Worm (Caenorhabditis elegans) whole organism, L1 larva: ENCODE data around the gene F08F1.4.

ENCODE experiments used
- C16A3.4 ChIP-seq: fragments of 150-350 bp; optimal IDR thresholded peaks from 2 replicates; lab custom pipeline; 2014; ENCODE audit warnings: missing biosample characterization, missing genetic modification characterization
- F16B12.6 ChIP-seq: fragments of 150-350 bp; optimal IDR thresholded peaks from 2 replicates; lab custom pipeline; 2014; ENCODE audit warnings: missing biosample characterization, missing genetic modification characterization
- Y116A8C.19 ChIP-seq: sonication (generic microtip); optimal IDR thresholded peaks from 2 replicates; lab custom pipeline; 2016; ENCODE audit warnings: missing compliant biosample characterization, missing genetic modification characterization, borderline replicate concordance
- ama-1 ChIP-seq: fragments of 150-350 bp; optimal IDR thresholded peaks from 2 replicates; lab custom pipeline; 2014
- blmp-1 ChIP-seq: fragments of 150-350 bp; optimal IDR thresholded peaks from 2 replicates; lab custom pipeline; 2014; ENCODE audit warnings: missing biosample characterization, missing genetic modification characterization
- ceh-63 ChIP-seq: fragments of 200-800 bp; sonication (Bioruptor generic); optimal IDR thresholded peaks from 2 replicates; lab custom pipeline; 2018; ENCODE audit warnings: mild to moderate bottlenecking, missing genetic modification characterization, missing compliant biosample characterization
- ceh-88 ChIP-seq: fragments of 200-800 bp; sonication (Bioruptor generic); IDR thresholded peaks from 2 replicates; pipeline ENCODE4 v1.3.6; 2022; ENCODE audit warnings: missing genetic modification characterization, missing compliant biosample characterization
- ces-1 ChIP-seq: fragments of 150-350 bp; optimal IDR thresholded peaks from 2 replicates; lab custom pipeline; 2014; ENCODE audit warnings: missing biosample characterization, missing genetic modification reagents, missing genetic modification characterization
- dsc-1 ChIP-seq: sonication (generic microtip); optimal IDR thresholded peaks from 2 replicates; lab custom pipeline; 2016; ENCODE audit warnings: mild to moderate bottlenecking, missing genetic modification characterization, missing compliant biosample characterization
- egl-13 ChIP-seq: sonication (generic microtip); optimal IDR thresholded peaks from 2 replicates; lab custom pipeline; 2016; ENCODE audit warnings: missing genotype, missing genetic modification reagents, missing genetic modification characterization, missing compliant biosample characterization
- ets-5 ChIP-seq: fragments of 200-800 bp; sonication (Bioruptor generic); IDR thresholded peaks from 2 replicates; pipeline ENCODE4 v1.3.6; 2022; ENCODE audit warnings: missing genetic modification characterization, missing compliant biosample characterization
- fkh-10 ChIP-seq: sonication (generic microtip); optimal IDR thresholded peaks from 2 replicates; lab custom pipeline; 2017; ENCODE audit warnings: missing biosample characterization, missing genetic modification reagents, missing genetic modification characterization
- fkh-4 ChIP-seq: sonication (generic microtip); optimal IDR thresholded peaks from 2 replicates; lab custom pipeline; 2016; ENCODE audit warnings: missing compliant biosample characterization, missing genetic modification characterization, borderline replicate concordance
- fkh-8 ChIP-seq: sonication (generic microtip); optimal IDR thresholded peaks from 2 replicates; lab custom pipeline; 2016; ENCODE audit warnings: mild to moderate bottlenecking, missing genetic modification characterization, missing compliant biosample characterization
- hlh-17 ChIP-seq: fragments of 200-800 bp; sonication (Bioruptor generic); optimal IDR thresholded peaks from 2 replicates; lab custom pipeline; 2018; ENCODE audit warnings: missing genetic modification characterization, mild to moderate bottlenecking, missing compliant biosample characterization, moderate library complexity, borderline replicate concordance
- hpl-2 ChIP-seq: fragments of 150-350 bp; optimal IDR thresholded peaks from 2 replicates; lab custom pipeline; 2014; ENCODE audit warnings: missing biosample characterization, missing genetic modification reagents, missing genetic modification characterization
- isw-1 ChIP-seq: fragments of 200-800 bp; sonication (Bioruptor generic); IDR thresholded peaks from 2 replicates; pipeline ENCODE4 v1.3.6; 2022; ENCODE audit warnings: missing genetic modification characterization, missing compliant biosample characterization
- jun-1 ChIP-seq: fragments of 150-350 bp; optimal IDR thresholded peaks from 2 replicates; lab custom pipeline; 2014; ENCODE audit warnings: missing biosample characterization, missing genetic modification reagents, missing genetic modification characterization
- lin-14 ChIP-seq: fragments of 200-800 bp; sonication (Bioruptor generic); optimal IDR thresholded peaks from 2 replicates; lab custom pipeline; 2018; ENCODE audit warnings: mild to moderate bottlenecking, missing genetic modification characterization, moderate library complexity, missing compliant biosample characterization
- nhr-12 ChIP-seq: sonication (generic microtip); optimal IDR thresholded peaks from 2 replicates; lab custom pipeline; 2017; ENCODE audit warnings: missing biosample characterization, missing genetic modification characterization
- nhr-28 ChIP-seq: fragments of 150-350 bp; optimal IDR thresholded peaks from 2 replicates; lab custom pipeline; 2014; ENCODE audit warnings: missing biosample characterization, missing genetic modification characterization
- nhr-71 ChIP-seq: sonication (generic microtip); optimal IDR thresholded peaks from 2 replicates; lab custom pipeline; 2016; ENCODE audit warnings: mild to moderate bottlenecking, missing genetic modification characterization, moderate library complexity, missing compliant biosample characterization
- nhr-85 ChIP-seq: sonication (generic microtip); peaks from one replicate; lab custom pipeline; 2016; ENCODE audit warnings: missing genetic modification characterization, inconsistent platforms, missing compliant biosample characterization
- nhr-90 ChIP-seq: sonication (generic microtip); optimal IDR thresholded peaks from 2 replicates; lab custom pipeline; 2016; ENCODE audit warnings: mild to moderate bottlenecking, missing genetic modification characterization, missing compliant biosample characterization; ENCODE audit not compliant: poor library complexity
- pag-3 ChIP-seq: sonication (generic microtip); optimal IDR thresholded peaks from 2 replicates; lab custom pipeline; 2017; ENCODE audit warnings: missing genetic modification characterization, mild to moderate bottlenecking, missing compliant biosample characterization, antibody characterized with exemption, borderline replicate concordance; ENCODE audit not compliant: insufficient read depth
- pax-3 ChIP-seq: fragments of 200-800 bp; sonication (Bioruptor generic); optimal IDR thresholded peaks from 2 replicates; lab custom pipeline; 2018; ENCODE audit warnings: mild to moderate bottlenecking, missing genetic modification characterization, moderate library complexity, missing compliant biosample characterization
- snpc-4 ChIP-seq: fragments of 150-350 bp; optimal IDR thresholded peaks from 2 replicates; lab custom pipeline; 2014; ENCODE audit warnings: missing biosample characterization, missing genetic modification characterization
- sptf-1 ChIP-seq: fragments of 150-350 bp; optimal IDR thresholded peaks from 2 replicates; lab custom pipeline; 2014; ENCODE audit warnings: missing biosample characterization, missing genetic modification characterization
- swsn-7 ChIP-seq: sonication (generic microtip); optimal IDR thresholded peaks from 2 replicates; lab custom pipeline; 2016; ENCODE audit warnings: missing genetic modification characterization, missing compliant biosample characterization
- tbx-2 ChIP-seq: sonication (generic microtip); optimal IDR thresholded peaks from 2 replicates; lab custom pipeline; 2016; ENCODE audit warnings: missing genetic modification characterization, missing compliant biosample characterization
- unc-130 ChIP-seq: fragments of 150-350 bp; optimal IDR thresholded peaks from 2 replicates; lab custom pipeline; 2017; ENCODE audit warnings: missing biosample characterization, missing genetic modification characterization, inconsistent platforms
- unc-30 ChIP-seq: sonication (generic microtip); optimal IDR thresholded peaks from 2 replicates; lab custom pipeline; 2017; ENCODE audit warnings: missing biosample characterization, missing genetic modification characterization
- unc-62 ChIP-seq: fragments of 150-350 bp; optimal IDR thresholded peaks from 2 replicates; lab custom pipeline; 2014; ENCODE audit warnings: missing biosample characterization, missing genetic modification reagents, missing genetic modification characterization
- unc-86 ChIP-seq: sonication (generic microtip); optimal IDR thresholded peaks from 2 replicates; lab custom pipeline; 2016; ENCODE audit warnings: missing genetic modification characterization, missing compliant biosample characterization
- vab-15 ChIP-seq: sonication (generic microtip); optimal IDR thresholded peaks from 2 replicates; lab custom pipeline; 2017; ENCODE audit warnings: missing genotype, mild to moderate bottlenecking, missing genetic modification characterization, missing compliant biosample characterization
- zip-4 ChIP-seq: fragments of 200-800 bp; sonication (Bioruptor generic); optimal IDR thresholded peaks from 2 replicates; lab custom pipeline; 2018; ENCODE audit warnings: mild to moderate bottlenecking, missing genetic modification characterization, moderate library complexity, missing compliant biosample characterization
- ztf-11 ChIP-seq, 2 experiments: sonication (generic microtip); optimal IDR thresholded peaks; 2 replicates each; lab custom pipeline; 2016 to 2017; ENCODE audit warnings: missing genetic modification characterization in 2 of 2, missing biosample characterization in 1 of 2, missing compliant biosample characterization in 1 of 2

F08F1.4 gene

DNA sequence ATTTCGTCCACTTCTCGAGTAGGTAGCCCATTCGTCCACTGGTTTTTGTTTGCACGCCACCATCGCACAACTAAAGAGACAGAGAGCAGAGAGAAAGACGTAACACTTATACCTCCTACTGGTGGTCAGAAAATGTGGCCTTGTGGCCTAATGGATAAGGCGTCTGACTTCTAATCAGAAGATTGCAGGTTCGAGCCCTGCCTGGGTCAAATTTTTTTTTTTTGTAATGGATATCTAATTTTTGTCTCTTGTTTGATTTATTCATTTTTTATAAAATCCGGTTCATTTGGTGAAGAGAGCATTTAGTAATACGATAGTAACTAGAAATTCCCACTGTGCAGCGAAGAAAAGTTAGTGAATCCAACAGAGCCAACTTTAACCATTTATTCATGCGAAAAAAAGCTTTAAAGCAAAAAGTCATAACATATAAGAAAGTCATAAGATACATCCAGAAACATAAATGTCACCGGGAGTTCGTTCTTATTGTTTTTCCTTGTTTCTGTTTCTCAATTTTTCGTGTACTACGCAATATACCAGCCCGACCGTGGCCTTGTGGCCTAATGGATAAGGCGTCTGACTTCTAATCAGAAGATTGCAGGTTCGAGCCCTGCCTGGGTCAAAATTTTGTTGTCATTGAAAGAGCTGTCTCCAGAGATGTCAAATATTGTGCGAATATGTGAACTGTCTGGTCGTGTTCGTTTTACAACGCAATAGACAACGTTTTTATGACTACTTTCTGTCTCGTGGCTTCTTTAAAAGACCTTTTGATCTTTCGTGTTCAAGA lies 27.0 kb upstream of the F08F1.4 start (continued):
- TF ChIP-seq ets-5 (GFP tag; lab: Robert Waterston, UW) (no peak), fkh-4 (no peak), F16B12.6 (no peak), pag-3 (tag; lab: Kevin White, UChicago) (no peak), zip-4 (GFP tag; lab: Kevin White, UChicago) (peak; percentile 26), jun-1 (tag; lab: Kevin White, UChicago) (peak; percentile 37), ama-1 (lab: Kevin White, UChicago) (no peak)

DNA sequence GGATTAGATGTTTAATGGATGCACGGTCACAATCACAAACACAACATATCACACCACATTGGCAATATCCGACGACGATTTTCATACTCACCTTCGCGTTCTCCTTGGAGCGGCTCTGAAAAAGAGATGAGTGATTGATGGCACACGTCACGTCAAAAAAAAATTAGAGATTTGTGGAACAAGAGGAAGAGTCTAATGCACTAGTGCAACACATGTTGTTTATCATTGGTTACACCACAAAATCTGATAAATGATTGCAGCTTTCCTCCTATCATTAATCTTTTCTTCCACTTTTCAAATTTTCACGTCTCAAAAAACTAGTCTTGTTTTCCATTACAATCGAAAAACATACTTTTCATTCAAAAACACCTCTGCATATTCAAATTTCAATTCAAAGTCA lies 22.7 kb upstream of the F08F1.4 start:
- no peak for TF ChIP-seq nhr-71 (tag; lab: Kevin White, UChicago)
- TF ChIP-seq tbx-2, result no peak
- peak; percentile 8 for TF ChIP-seq lin-14 (GFP tag; lab: Kevin White, UChicago)
- no peak for TF ChIP-seq nhr-90 (tag; lab: Kevin White, UChicago)
- no peak for TF ChIP-seq vab-15
- no peak for TF ChIP-seq zip-4 (GFP tag; lab: Kevin White, UChicago)

DNA sequence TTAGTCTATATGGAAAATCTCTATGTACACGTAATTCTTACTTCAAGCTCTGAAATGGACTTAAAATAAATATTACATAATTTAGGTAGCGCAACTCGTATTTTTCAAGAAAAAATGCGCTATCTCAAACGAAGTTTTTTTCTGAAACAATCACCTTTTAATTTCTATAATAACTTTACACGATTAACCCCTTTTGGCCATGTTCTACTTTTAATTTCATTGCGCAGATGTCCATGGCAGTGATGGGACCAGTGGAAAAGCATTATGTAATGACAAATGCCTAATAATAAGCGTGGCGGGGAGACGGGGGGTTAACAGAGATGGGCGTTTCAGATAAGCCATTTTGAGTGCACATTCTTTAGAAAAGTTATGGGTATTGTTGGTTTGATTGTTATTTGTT lies 21.7 kb upstream of the F08F1.4 start:
- TF ChIP-seq nhr-12 (tag; lab: Kevin White, UChicago) (no peak), vab-15 (no peak), ets-5 (GFP tag; lab: Robert Waterston, UW) (no peak), unc-30 (tag; lab: Kevin White, UChicago) (no peak), hlh-17 (GFP tag; lab: Kevin White, UChicago) (no peak), swsn-7 (tag; lab: Kevin White, UChicago) (no peak), unc-86 (tag; lab: Kevin White, UChicago) (no peak), lin-14 (GFP tag; lab: Kevin White, UChicago) (no peak), ceh-63 (no peak)

DNA sequence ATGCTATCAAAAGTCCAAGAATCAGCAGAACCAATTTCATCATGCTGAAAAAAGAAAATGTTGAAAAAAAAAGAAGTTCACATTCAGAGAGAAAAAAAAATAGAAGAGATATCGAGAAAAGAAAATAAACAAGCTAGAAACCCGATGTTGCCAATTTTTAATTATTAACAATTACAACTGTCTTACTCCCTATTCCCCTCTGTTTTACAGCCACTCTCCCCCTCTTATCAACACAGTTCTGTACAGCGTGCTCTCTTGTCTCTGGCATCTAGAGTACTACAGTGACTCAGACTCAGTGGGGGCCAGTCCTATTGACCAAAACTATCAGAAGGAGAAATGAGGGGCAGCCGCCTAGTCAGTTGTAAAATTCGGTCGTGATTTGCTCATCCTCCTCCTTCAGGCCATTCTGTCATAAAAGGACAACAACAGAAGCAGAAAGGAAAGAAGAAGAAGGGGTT lies 20.7 kb upstream of the F08F1.4 start, which contains the start of gene wrk-1:
Gene wrk-1 (minus strand): TSS at position 51 of the 458 bp plus-strand sequence.
- TF ChIP-seq blmp-1 (tag; lab: Kevin White, UChicago) (no peak), ets-5 (GFP tag; lab: Robert Waterston, UW) (0 out of 2 replicates have a peak, but pooled peaks have one; percentile 20)

DNA sequence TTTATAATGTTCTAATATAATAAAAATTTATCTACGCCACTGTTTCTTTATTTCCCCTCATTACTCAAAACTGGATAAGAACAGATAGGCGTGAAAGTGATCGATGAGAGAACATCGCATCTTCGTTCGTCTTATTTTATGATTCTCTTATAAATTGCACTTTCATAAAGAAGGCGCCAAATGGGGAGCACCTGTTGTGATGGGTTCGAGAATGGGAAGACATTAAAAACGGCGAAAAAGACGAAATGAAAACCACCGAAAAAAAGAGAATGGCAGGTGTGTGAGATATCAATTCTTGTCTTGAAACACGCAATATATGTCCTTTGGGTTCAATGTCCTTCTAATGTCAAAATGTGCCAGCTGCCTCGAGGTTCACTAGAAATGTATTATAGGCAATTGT lies 19.0 kb upstream of the F08F1.4 start:
- TF ChIP-seq C16A3.4 (tag; lab: Kevin White, UChicago), result no peak
- TF ChIP-seq jun-1 (tag; lab: Kevin White, UChicago), result no peak
- peak; percentile 10 for TF ChIP-seq blmp-1 (tag; lab: Kevin White, UChicago)
- no peak for TF ChIP-seq isw-1
- no peak for TF ChIP-seq nhr-85
- no peak for TF ChIP-seq Y116A8C.19
- no peak for TF ChIP-seq nhr-90 (tag; lab: Kevin White, UChicago)
- TF ChIP-seq ama-1 (lab: Kevin White, UChicago), result no peak
- peak; percentile 61 for TF ChIP-seq tbx-2
- no peak for TF ChIP-seq fkh-10 (GFP tag; lab: Kevin White, UChicago)
- TF ChIP-seq fkh-8 (tag; lab: Kevin White, UChicago), result no peak
- no peak for TF ChIP-seq ces-1 (GFP tag; lab: Kevin White, UChicago)
- no peak for TF ChIP-seq ceh-88 (GFP tag; lab: Robert Waterston, UW)
- no peak for TF ChIP-seq pax-3 (tag; lab: Kevin White, UChicago)
- no peak for TF ChIP-seq dsc-1 (tag; lab: Kevin White, UChicago)
- TF ChIP-seq hpl-2 (GFP tag; lab: Kevin White, UChicago), result no peak
- no peak for TF ChIP-seq nhr-28 (tag; lab: Kevin White, UChicago)
- TF ChIP-seq sptf-1 (tag; lab: Kevin White, UChicago), result no peak
- no peak for TF ChIP-seq egl-13 (tag; lab: Kevin White, UChicago)
- TF ChIP-seq nhr-12 (tag; lab: Kevin White, UChicago), result no peak
- no peak for TF ChIP-seq unc-130 (tag; lab: Kevin White, UChicago)
- peak in 1 of 2 experiments; percentile 68 for TF ChIP-seq ztf-11 (tag; optimal IDR thresholded peaks at IDR 0.05; lab: Kevin White, UChicago)
- no peak for TF ChIP-seq unc-62 (GFP tag; lab: Kevin White, UChicago)
- TF ChIP-seq pag-3 (tag; lab: Kevin White, UChicago), result no peak
- TF ChIP-seq snpc-4 (tag; lab: Kevin White, UChicago), result no peak
